Worm (Caenorhabditis elegans) whole organism, L2 larva: ENCODE results near the gene gsto-3.

Experiments used
- alr-1 ChIP-seq: fragments of 150-350 bp; optimal IDR thresholded peaks from 2 replicates; lab custom pipeline; 2014; ENCODE audit warnings: missing biosample characterization, missing genetic modification characterization
- lin-39 ChIP-seq: fragments of 150-350 bp; optimal IDR thresholded peaks from 2 replicates; lab custom pipeline; 2014; ENCODE audit warnings: missing biosample characterization, missing genetic modification reagents, missing genetic modification characterization
- mdl-1 ChIP-seq, 2 experiments: fragments of 150-350 bp in 1 of 2; sonication (generic microtip) in 1 of 2; optimal IDR thresholded peaks; 2 replicates each; lab custom pipeline; 2017; ENCODE audit warnings: missing biosample characterization in 2 of 2, missing genetic modification characterization in 2 of 2
- nhr-12 ChIP-seq: fragments of 150-350 bp; optimal IDR thresholded peaks from 2 replicates; lab custom pipeline; 2014; ENCODE audit warnings: missing biosample characterization, missing genetic modification characterization
- nhr-237 ChIP-seq: fragments of 150-350 bp; optimal IDR thresholded peaks from 2 replicates; lab custom pipeline; 2014; ENCODE audit warnings: missing biosample characterization, missing genetic modification characterization
- skn-1 ChIP-seq: sonication (generic microtip); optimal IDR thresholded peaks from 2 replicates; lab custom pipeline; 2017; ENCODE audit warnings: missing biosample characterization, missing genetic modification characterization
- snpc-4 ChIP-seq: fragments of 150-350 bp; optimal IDR thresholded peaks from 2 replicates; lab custom pipeline; 2014; ENCODE audit warnings: missing biosample characterization, missing genetic modification characterization
- unc-39 ChIP-seq: fragments of 150-350 bp; optimal IDR thresholded peaks from 2 replicates; lab custom pipeline; 2014; ENCODE audit warnings: missing biosample characterization, missing genetic modification characterization
- unc-62 ChIP-seq: fragments of 150-350 bp; optimal IDR thresholded peaks from 2 replicates; lab custom pipeline; 2014; ENCODE audit warnings: missing biosample characterization, missing genetic modification reagents, missing genetic modification characterization
- ztf-11 ChIP-seq: sonication (generic microtip); optimal IDR thresholded peaks from 2 replicates; lab custom pipeline; 2017; ENCODE audit warnings: missing biosample characterization, missing genetic modification characterization

DNA sequence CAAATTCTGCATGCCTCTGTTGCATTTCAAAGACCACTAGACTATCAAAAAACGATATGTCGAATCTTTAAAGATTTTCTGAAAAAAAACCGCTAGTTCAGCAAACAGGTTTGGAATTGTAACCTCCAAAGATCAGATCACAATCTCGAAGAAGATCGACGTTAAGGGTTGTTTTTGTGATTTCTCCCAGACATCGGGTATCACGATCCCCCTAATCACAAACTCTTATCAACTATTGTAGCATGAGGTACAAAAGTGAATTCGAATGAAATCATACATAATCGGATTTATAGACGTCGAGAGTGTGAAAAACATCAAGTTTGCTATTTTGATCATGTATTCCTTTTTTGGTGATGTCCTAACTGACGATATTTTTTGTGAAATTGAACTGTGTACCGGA lies 19.8 kb upstream of the gsto-3 start:
- TF ChIP-seq ztf-11 (no peak), snpc-4 (no peak), lin-39 (tag; lab: Kevin White, UChicago) (no peak), nhr-12 (no peak), skn-1 (tag; lab: Kevin White, UChicago) (no peak), mdl-1 (tag; optimal IDR thresholded peaks at IDR 0.05; lab: Kevin White, UChicago) (no peak), unc-39 (tag; lab: Kevin White, UChicago) (no peak), unc-62 (GFP tag; lab: Kevin White, UChicago) (no peak), alr-1 (tag; lab: Kevin White, UChicago) (no peak), nhr-237 (no peak)
